Worm (Caenorhabditis elegans): ENCODE results near the gene T19C3.6.

DNA sequence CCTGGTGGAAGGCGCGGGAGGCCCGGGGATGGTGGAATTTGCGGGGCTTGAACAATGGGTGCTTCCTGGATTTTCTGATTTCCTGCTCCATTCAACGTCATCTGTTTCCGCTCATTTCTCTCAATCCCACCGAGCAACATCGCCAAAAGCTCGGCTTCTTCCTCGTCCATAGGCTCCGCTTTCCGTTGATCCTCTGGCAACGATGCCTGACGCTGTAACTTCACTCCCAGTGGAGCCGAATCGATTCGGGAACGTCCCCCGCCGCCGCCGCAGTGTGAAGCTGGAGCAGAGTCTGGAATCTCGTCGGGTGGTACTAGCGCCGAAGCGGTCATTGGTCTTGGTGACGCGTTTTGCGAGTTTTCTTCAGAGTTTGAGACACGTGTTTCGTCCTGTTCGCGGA lies 35.9 kb downstream of the T19C3.6 start:
- TF ChIP-seq ztf-29 (GFP tag; IDR thresholded peaks at IDR 0.05) (no peak), klf-2 (GFP tag; conservative IDR thresholded peaks at IDR 0.05) (no peak), cog-1 (tag; optimal IDR thresholded peaks at IDR 0.05) (no peak), tab-1 (GFP tag; IDR thresholded peaks at IDR 0.05) (no peak), med-1 (GFP tag; optimal IDR thresholded peaks at IDR 0.05; ENCODE audit: insufficient read depth) (no peak), flt-1 (GFP tag; IDR thresholded peaks at IDR 0.05) (no peak), ref-1 (GFP tag; conservative IDR thresholded peaks at IDR 0.05) (no peak), ztf-23 (GFP tag; IDR thresholded peaks at IDR 0.05) (no peak), T22C8.4 (GFP tag; IDR thresholded peaks at IDR 0.05) (no peak)
